Worm (Caenorhabditis elegans): ENCODE results near the gene spp-8.

DNA sequence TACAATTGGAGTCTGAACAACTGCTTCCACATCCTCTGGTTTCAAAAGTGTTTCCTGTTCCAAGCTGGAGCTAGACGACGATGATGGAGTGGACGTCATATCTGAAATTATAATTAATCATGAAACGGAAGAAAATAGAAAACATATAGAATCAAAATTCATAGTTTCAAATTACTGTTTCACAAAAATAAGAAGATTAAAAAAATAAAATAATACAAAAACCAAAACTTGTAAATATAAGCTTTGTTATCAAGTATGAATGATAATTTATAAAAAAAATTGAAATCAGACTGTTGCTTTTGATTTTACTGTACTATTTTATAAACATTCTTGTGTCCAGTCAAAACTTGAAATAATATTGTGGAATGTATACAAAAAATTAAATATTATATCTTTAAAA lies 17.7 kb upstream of the spp-8 start, which contains the start of gene str-176:
- TF ChIP-seq blmp-1 (tag; optimal IDR thresholded peaks at IDR 0.05; ENCODE audit: insufficient read depth) (no peak), ztf-4 (tag; optimal IDR thresholded peaks at IDR 0.05) (no peak), ZK546.5 (tag; optimal IDR thresholded peaks at IDR 0.05) (no peak), fos-1 (tag; optimal IDR thresholded peaks at IDR 0.05) (no peak), ztf-11 (tag; optimal IDR thresholded peaks at IDR 0.05) (no peak)

Data from whole organism, L2 larva.